Worm (Caenorhabditis elegans): Measurements from ENCODE around the gene pho-1.

pho-1 gene

DNA sequence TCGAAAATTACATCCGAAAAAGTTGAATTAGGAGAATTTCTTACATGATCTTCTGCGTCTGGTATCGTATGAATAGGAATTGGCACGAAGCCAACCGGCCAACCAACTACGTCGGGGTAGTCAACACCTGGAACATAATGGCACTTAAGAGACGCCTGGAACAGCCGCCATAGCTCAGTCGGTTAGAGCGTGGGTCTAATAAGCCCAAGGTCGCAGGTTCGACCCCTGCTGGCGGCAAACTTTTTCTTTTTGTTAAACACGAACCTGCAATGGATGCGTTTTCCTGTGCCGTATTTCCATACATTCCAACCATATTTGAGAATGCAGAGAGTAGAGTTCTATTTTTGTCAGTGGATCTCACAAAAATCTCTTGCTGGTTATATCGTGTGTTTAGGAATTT is 2.1 kb upstream of the pho-1 start:
- TF ChIP-seq him-1 (tag; optimal IDR thresholded peaks at IDR 0.05), result no peak
- TF ChIP-seq dao-5 (tag; optimal IDR thresholded peaks at IDR 0.05), result no peak

ce11 chrII:5234728-5235127 is 918 bp downstream of the pho-1 start:
- TF ChIP-seq him-1 (tag; optimal IDR thresholded peaks at IDR 0.05) (no peak), dao-5 (tag; optimal IDR thresholded peaks at IDR 0.05) (no peak)

DNA sequence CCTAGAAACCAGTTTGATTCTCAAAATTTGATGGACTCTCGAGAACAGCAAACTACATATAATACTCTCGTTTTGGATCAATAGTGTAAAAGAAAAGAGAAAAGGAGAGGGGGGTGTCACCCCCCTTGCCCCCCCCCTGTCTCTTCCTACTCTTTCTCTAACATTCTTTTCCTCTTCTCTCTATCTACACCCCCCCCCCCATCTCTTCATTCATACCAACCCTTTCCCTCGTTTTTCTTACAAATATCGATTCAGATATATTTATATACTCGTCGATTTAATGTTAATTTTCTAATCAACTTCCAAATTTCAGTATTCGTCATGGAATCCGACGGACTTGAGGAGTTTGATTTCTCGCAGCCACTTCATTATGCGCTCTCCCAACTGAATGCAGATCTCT is 4.5 kb downstream of the pho-1 start, which contains the start of gene EGAP2.1:
EGAP2.1 (plus strand) TSS at position 301 of the 400 bp plus-strand sequence.
- TF ChIP-seq him-1 (tag; optimal IDR thresholded peaks at IDR 0.05), result no peak
- no peak for TF ChIP-seq dao-5 (tag; optimal IDR thresholded peaks at IDR 0.05)
- TF ChIP-seq W03F9.2 (tag; optimal IDR thresholded peaks at IDR 0.05), result no peak

DNA sequence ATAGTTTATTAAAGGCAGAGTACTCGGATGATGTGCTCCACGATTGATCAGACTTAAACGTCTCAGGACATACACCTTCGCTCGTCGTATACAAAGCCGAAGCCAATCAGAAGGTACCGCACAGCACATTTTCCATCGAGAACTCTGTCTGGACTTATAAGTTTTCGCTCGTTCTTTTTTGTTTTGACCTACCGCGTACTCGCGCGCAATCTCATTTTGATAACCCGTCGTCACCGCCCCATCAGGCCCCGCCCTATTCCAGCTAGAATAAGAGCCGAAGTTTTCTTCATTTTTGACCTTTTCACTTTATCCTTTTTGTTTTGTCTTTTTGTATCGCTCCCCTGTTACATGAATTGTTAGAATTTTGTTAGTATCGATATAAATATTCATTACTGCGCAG is 6.0 kb downstream of the pho-1 start, which contains the start of gene EGAP2.2:
EGAP2.2 (plus strand) TSS at position 301 of the 400 bp plus-strand sequence.
- TF ChIP-seq dao-5 (tag; optimal IDR thresholded peaks at IDR 0.05), result no peak
- TF ChIP-seq him-1 (tag; optimal IDR thresholded peaks at IDR 0.05), result no peak

DNA sequence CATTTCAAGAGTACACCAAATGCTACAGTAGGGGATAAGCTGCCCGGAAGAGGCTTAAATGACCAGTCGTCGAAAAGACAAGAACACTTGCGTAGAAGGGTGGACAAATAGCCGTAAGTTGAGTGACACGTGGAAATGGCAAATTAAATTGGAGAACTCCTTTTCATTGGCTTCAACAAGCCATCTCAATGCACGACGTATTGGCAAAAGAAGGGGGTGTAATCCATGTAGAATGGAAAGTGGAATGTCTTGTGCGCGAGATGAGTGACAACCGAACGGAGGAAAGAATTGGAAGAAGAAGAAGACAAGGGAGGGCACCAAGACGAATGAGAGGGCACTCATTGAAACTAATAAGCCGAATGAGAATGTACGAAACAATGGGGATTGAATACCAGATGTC is 7.0 kb downstream of the pho-1 start:
- no peak for TF ChIP-seq him-1 (tag; optimal IDR thresholded peaks at IDR 0.05)
- no peak for TF ChIP-seq W03F9.2 (tag; optimal IDR thresholded peaks at IDR 0.05)
- TF ChIP-seq dao-5 (tag; optimal IDR thresholded peaks at IDR 0.05), result no peak

- TF ChIP-seq W03F9.2 (tag; optimal IDR thresholded peaks at IDR 0.05), result no peak
- no peak for TF ChIP-seq dao-5 (tag; optimal IDR thresholded peaks at IDR 0.05)
- TF ChIP-seq him-1 (tag; optimal IDR thresholded peaks at IDR 0.05), result no peak
Observed at ce11 chrII:5227768-5228167, 7.9 kb downstream of the pho-1 start.

- TF ChIP-seq dao-5 (tag; optimal IDR thresholded peaks at IDR 0.05) (no peak), him-1 (tag; optimal IDR thresholded peaks at IDR 0.05) (no peak), W03F9.2 (tag; optimal IDR thresholded peaks at IDR 0.05) (no peak)
Observed at ce11 chrII:5226309-5226708, 9.3 kb downstream of the pho-1 start.

- TF ChIP-seq dao-5 (tag; optimal IDR thresholded peaks at IDR 0.05), result no peak
- no peak for TF ChIP-seq him-1 (tag; optimal IDR thresholded peaks at IDR 0.05)
- no peak for TF ChIP-seq W03F9.2 (tag; optimal IDR thresholded peaks at IDR 0.05)
Observed at ce11 chrII:5225284-5225683, 10.4 kb downstream of the pho-1 start, which contains the start of gene dsh-1. TSS of gene dsh-1 (minus strand) at chrII:5225384.

ce11 chrII:5222830-5223229 is 12.8 kb downstream of the pho-1 start:
- no peak for TF ChIP-seq him-1 (tag; optimal IDR thresholded peaks at IDR 0.05)
- TF ChIP-seq dao-5 (tag; optimal IDR thresholded peaks at IDR 0.05), result no peak
- TF ChIP-seq W03F9.2 (tag; optimal IDR thresholded peaks at IDR 0.05), result no peak

- TF ChIP-seq W03F9.2 (tag; optimal IDR thresholded peaks at IDR 0.05) (no peak), dao-5 (tag; optimal IDR thresholded peaks at IDR 0.05) (no peak), him-1 (tag; optimal IDR thresholded peaks at IDR 0.05) (no peak)
Observed at ce11 chrII:5220648-5221047, 15.0 kb downstream of the pho-1 start.

DNA sequence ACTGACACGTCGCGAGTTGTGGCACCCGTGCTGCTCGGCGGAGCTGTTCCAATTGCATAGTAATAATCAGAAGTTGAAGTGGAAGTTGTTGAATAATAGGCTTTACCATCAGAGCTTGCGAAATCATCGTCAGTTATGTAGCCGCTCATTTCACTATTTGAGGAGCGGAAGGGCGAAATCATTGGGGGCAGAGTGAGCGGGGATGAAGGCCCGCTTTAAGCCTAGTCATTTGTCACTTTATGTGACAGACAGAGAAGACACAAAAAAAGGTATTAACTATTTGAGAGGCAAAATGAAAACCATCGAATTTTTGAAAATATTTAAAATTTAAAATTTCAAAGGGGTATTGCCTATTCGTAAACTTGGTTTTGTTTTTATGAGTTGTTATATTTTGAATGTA is 17.3 kb downstream of the pho-1 start:
- TF ChIP-seq him-1 (tag; optimal IDR thresholded peaks at IDR 0.05) (no peak), dao-5 (tag; optimal IDR thresholded peaks at IDR 0.05) (no peak), W03F9.2 (tag; optimal IDR thresholded peaks at IDR 0.05) (no peak)

DNA sequence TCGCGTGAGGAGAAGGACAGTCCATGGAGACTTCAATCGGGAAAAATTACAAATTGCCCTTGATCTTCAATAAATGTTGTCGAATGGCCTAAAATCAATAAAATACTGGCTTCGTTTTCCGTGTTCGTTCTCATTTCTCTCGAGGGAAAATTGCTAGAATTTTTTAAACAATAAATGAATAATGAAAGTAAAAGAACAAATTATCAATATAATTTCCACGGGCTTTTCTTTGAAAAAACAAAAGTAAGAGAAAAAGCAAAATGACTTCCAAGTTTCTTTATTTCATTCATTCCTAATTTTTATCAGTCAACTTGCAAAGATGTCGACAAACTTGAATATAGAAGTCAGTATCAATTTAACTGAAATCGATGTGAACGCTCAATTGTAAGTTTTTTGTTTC is 23.0 kb downstream of the pho-1 start, which contains the start of gene C34F11.1:
C34F11.1 (plus strand) TSS at position 301 of the 400 bp plus-strand sequence.
- no peak for TF ChIP-seq W03F9.2 (tag; optimal IDR thresholded peaks at IDR 0.05)
- TF ChIP-seq him-1 (tag; optimal IDR thresholded peaks at IDR 0.05), result no peak
- no peak for TF ChIP-seq dao-5 (tag; optimal IDR thresholded peaks at IDR 0.05)

- TF ChIP-seq him-1 (tag; optimal IDR thresholded peaks at IDR 0.05) (no peak), dao-5 (tag; optimal IDR thresholded peaks at IDR 0.05) (no peak), W03F9.2 (tag; optimal IDR thresholded peaks at IDR 0.05) (no peak)
Observed at ce11 chrII:5211970-5212369, 23.7 kb downstream of the pho-1 start, which contains the start of gene C34F11.2. TSS of gene C34F11.2 (plus strand) at chrII:5212270.

- TF ChIP-seq him-1 (tag; optimal IDR thresholded peaks at IDR 0.05) (no peak), dao-5 (tag; optimal IDR thresholded peaks at IDR 0.05) (no peak), W03F9.2 (tag; optimal IDR thresholded peaks at IDR 0.05) (no peak)
Observed at ce11 chrII:5210830-5211229, 24.8 kb downstream of the pho-1 start, which contains the start of gene C34F11.8. TSS of gene C34F11.8 (minus strand) at chrII:5210964.

ce11 chrII:5209122-5209521 is 26.5 kb downstream of the pho-1 start:
- no peak for TF ChIP-seq dao-5 (tag; optimal IDR thresholded peaks at IDR 0.05)
- no peak for TF ChIP-seq him-1 (tag; optimal IDR thresholded peaks at IDR 0.05)
- TF ChIP-seq W03F9.2 (tag; optimal IDR thresholded peaks at IDR 0.05), result no peak
